Worm (Caenorhabditis elegans) whole organism, L1 larva: ENCODE results near the gene nrsn-1.

Experiments
- C16A3.4 ChIP-seq: fragments of 150-350 bp; optimal IDR thresholded peaks from 2 replicates; lab custom pipeline; 2014; ENCODE audit warnings: missing biosample characterization, missing genetic modification characterization
- C34B4.2 ChIP-seq: sonication (generic microtip); optimal IDR thresholded peaks from 2 replicates; lab custom pipeline; 2017; ENCODE audit warnings: mild to moderate bottlenecking, missing genetic modification characterization, missing compliant biosample characterization
- F16B12.6 ChIP-seq: fragments of 150-350 bp; optimal IDR thresholded peaks from 2 replicates; lab custom pipeline; 2014; ENCODE audit warnings: missing biosample characterization, missing genetic modification characterization
- aha-1 ChIP-seq: fragments of 150-350 bp; optimal IDR thresholded peaks from 2 replicates; lab custom pipeline; 2014; ENCODE audit warnings: missing biosample characterization, missing genetic modification characterization
- alr-1 ChIP-seq: fragments of 200-800 bp; sonication (Bioruptor generic); optimal IDR thresholded peaks from 2 replicates; lab custom pipeline; 2018; ENCODE audit warnings: borderline replicate concordance, mild to moderate bottlenecking, missing genetic modification characterization, missing compliant biosample characterization
- aly-2 ChIP-seq: fragments of 150-350 bp; optimal IDR thresholded peaks from 2 replicates; lab custom pipeline; 2014; ENCODE audit warnings: missing biosample characterization, missing genetic modification characterization
- ama-1 ChIP-seq: fragments of 150-350 bp; optimal IDR thresholded peaks from 2 replicates; lab custom pipeline; 2014
- ceh-8 ChIP-seq: fragments of 200-800 bp; sonication (Bioruptor generic); optimal IDR thresholded peaks from 2 replicates; lab custom pipeline; 2018; ENCODE audit warnings: mild to moderate bottlenecking, missing genetic modification characterization, moderate library complexity, missing compliant biosample characterization
- ceh-82 ChIP-seq, 3 experiments: fragments of 150-350 bp in 1 of 3; sonication (generic microtip) in 2 of 3; optimal IDR thresholded peaks; 2 replicates each; lab custom pipeline; 2014 to 2017; ENCODE audit warnings: missing biosample characterization in 3 of 3, missing genetic modification characterization in 3 of 3
- ces-1 ChIP-seq: fragments of 150-350 bp; optimal IDR thresholded peaks from 2 replicates; lab custom pipeline; 2014; ENCODE audit warnings: missing biosample characterization, missing genetic modification reagents, missing genetic modification characterization
- dsc-1 ChIP-seq: sonication (generic microtip); optimal IDR thresholded peaks from 2 replicates; lab custom pipeline; 2016; ENCODE audit warnings: mild to moderate bottlenecking, missing genetic modification characterization, missing compliant biosample characterization
- efl-1 ChIP-seq, 4 experiments: fragments of 150-350 bp; optimal IDR thresholded peaks in 3 of 4; peaks in 1 of 4; 1 replicate in 1 of 4; 2 replicates in 3 of 4; lab custom pipeline; 2014; ENCODE audit warnings: missing biosample characterization in 2 of 4, missing genetic modification characterization in 2 of 4, missing genetic modification reagents in 2 of 4
- efl-3 ChIP-seq: fragments of 200-800 bp; sonication (Bioruptor generic); optimal IDR thresholded peaks from 2 replicates; lab custom pipeline; 2018; ENCODE audit warnings: mild to moderate bottlenecking, missing genetic modification characterization, missing compliant biosample characterization
- elt-2 ChIP-seq: sonication (generic microtip); optimal IDR thresholded peaks from 2 replicates; lab custom pipeline; 2016; ENCODE audit warnings: missing genetic modification characterization, mild to moderate bottlenecking, inconsistent platforms, missing compliant biosample characterization, missing genetic modification reagents
- ets-5 ChIP-seq: fragments of 200-800 bp; sonication (Bioruptor generic); IDR thresholded peaks from 2 replicates; pipeline ENCODE4 v1.3.6; 2022; ENCODE audit warnings: missing genetic modification characterization, missing compliant biosample characterization
- fkh-4 ChIP-seq: sonication (generic microtip); optimal IDR thresholded peaks from 2 replicates; lab custom pipeline; 2016; ENCODE audit warnings: missing compliant biosample characterization, missing genetic modification characterization, borderline replicate concordance
- fkh-8 ChIP-seq: sonication (generic microtip); optimal IDR thresholded peaks from 2 replicates; lab custom pipeline; 2016; ENCODE audit warnings: mild to moderate bottlenecking, missing genetic modification characterization, missing compliant biosample characterization
- hlh-4 ChIP-seq: sonication (generic microtip); optimal IDR thresholded peaks from 2 replicates; lab custom pipeline; 2016; ENCODE audit warnings: mild to moderate bottlenecking, missing genetic modification characterization, missing compliant biosample characterization
- hpl-2 ChIP-seq: fragments of 150-350 bp; optimal IDR thresholded peaks from 2 replicates; lab custom pipeline; 2014; ENCODE audit warnings: missing biosample characterization, missing genetic modification reagents, missing genetic modification characterization
- irx-1 ChIP-seq: sonication (generic microtip); optimal IDR thresholded peaks from 2 replicates; lab custom pipeline; 2016; ENCODE audit warnings: missing genetic modification characterization, missing compliant biosample characterization
- jun-1 ChIP-seq: fragments of 150-350 bp; optimal IDR thresholded peaks from 2 replicates; lab custom pipeline; 2014; ENCODE audit warnings: missing biosample characterization, missing genetic modification reagents, missing genetic modification characterization
- lin-13 ChIP-seq: fragments of 150-350 bp; optimal IDR thresholded peaks from 2 replicates; lab custom pipeline; 2014; ENCODE audit warnings: missing biosample characterization, missing genetic modification reagents, missing genetic modification characterization
- lin-35 ChIP-seq, 2 experiments: fragments of 150-350 bp; optimal IDR thresholded peaks; 2 replicates each; lab custom pipeline; 2014; ENCODE audit warnings: missing biosample characterization in 2 of 2, missing genetic modification characterization in 2 of 2, missing genetic modification reagents in 2 of 2
- lir-3 ChIP-seq: sonication (generic microtip); optimal IDR thresholded peaks from 2 replicates; lab custom pipeline; 2016; ENCODE audit warnings: mild to moderate bottlenecking, missing genetic modification characterization, moderate library complexity, missing compliant biosample characterization; ENCODE audit not compliant: poor library complexity
- lsy-2 ChIP-seq, 2 experiments: fragments of 150-350 bp; optimal IDR thresholded peaks; 2 replicates each; lab custom pipeline; 2014; ENCODE audit warnings: missing biosample characterization in 2 of 2, missing genetic modification characterization in 2 of 2
- mab-9 ChIP-seq: fragments of 200-800 bp; sonication (Bioruptor generic); IDR thresholded peaks from 2 replicates; pipeline ENCODE4 v1.3.6; 2022; ENCODE audit warnings: missing genetic modification reagents, missing genetic modification characterization, missing compliant biosample characterization
- mef-2 ChIP-seq: fragments of 150-350 bp; optimal IDR thresholded peaks from 2 replicates; lab custom pipeline; 2014; ENCODE audit warnings: missing biosample characterization, missing genetic modification characterization
- nhr-19 ChIP-seq: fragments of 200-800 bp; sonication (Bioruptor generic); conservative IDR thresholded peaks from 2 replicates; pipeline ENCODE4 v1.3.6; 2022; ENCODE audit warnings: missing genetic modification characterization, missing compliant biosample characterization
- nhr-28 ChIP-seq: fragments of 150-350 bp; optimal IDR thresholded peaks from 2 replicates; lab custom pipeline; 2014; ENCODE audit warnings: missing biosample characterization, missing genetic modification characterization
- nhr-47 ChIP-seq: sonication (generic microtip); optimal IDR thresholded peaks from 2 replicates; lab custom pipeline; 2016; ENCODE audit warnings: mild to moderate bottlenecking, missing genetic modification characterization, moderate library complexity, missing compliant biosample characterization
- nhr-71 ChIP-seq: sonication (generic microtip); optimal IDR thresholded peaks from 2 replicates; lab custom pipeline; 2016; ENCODE audit warnings: mild to moderate bottlenecking, missing genetic modification characterization, moderate library complexity, missing compliant biosample characterization
- nhr-76 ChIP-seq: sonication (generic microtip); optimal IDR thresholded peaks from 2 replicates; lab custom pipeline; 2017; ENCODE audit warnings: missing biosample characterization, missing genetic modification characterization
- nhr-77 ChIP-seq: fragments of 150-350 bp; optimal IDR thresholded peaks from 2 replicates; lab custom pipeline; 2014; ENCODE audit warnings: missing biosample characterization, missing genetic modification characterization
- nhr-84 ChIP-seq: sonication (generic microtip); optimal IDR thresholded peaks from 2 replicates; lab custom pipeline; 2017; ENCODE audit warnings: missing biosample characterization, missing genetic modification characterization
- nhr-85 ChIP-seq: sonication (generic microtip); peaks from one replicate; lab custom pipeline; 2016; ENCODE audit warnings: missing genetic modification characterization, inconsistent platforms, missing compliant biosample characterization
- nhr-90 ChIP-seq: sonication (generic microtip); optimal IDR thresholded peaks from 2 replicates; lab custom pipeline; 2016; ENCODE audit warnings: mild to moderate bottlenecking, missing genetic modification characterization, missing compliant biosample characterization; ENCODE audit not compliant: poor library complexity
- pqm-1 ChIP-seq: sonication (generic microtip); optimal IDR thresholded peaks from 3 replicates; lab custom pipeline; 2017; ENCODE audit warnings: missing biosample characterization, missing genetic modification characterization
- rnt-1 ChIP-seq: sonication (generic microtip); optimal IDR thresholded peaks from 2 replicates; lab custom pipeline; 2016; ENCODE audit warnings: mild to moderate bottlenecking, missing genetic modification characterization, moderate library complexity, missing compliant biosample characterization
- snpc-4 ChIP-seq: fragments of 150-350 bp; optimal IDR thresholded peaks from 2 replicates; lab custom pipeline; 2014; ENCODE audit warnings: missing biosample characterization, missing genetic modification characterization
- snu-23 ChIP-seq: sonication (generic microtip); optimal IDR thresholded peaks from 2 replicates; lab custom pipeline; 2016; ENCODE audit warnings: missing genetic modification characterization, missing compliant biosample characterization
- sox-4 ChIP-seq: sonication (generic microtip); optimal IDR thresholded peaks from 2 replicates; lab custom pipeline; 2016; ENCODE audit warnings: missing genetic modification characterization, missing compliant biosample characterization
- sup-37 ChIP-seq: fragments of 200-800 bp; sonication (Bioruptor generic); optimal IDR thresholded peaks from 2 replicates; lab custom pipeline; 2018; ENCODE audit warnings: mild to moderate bottlenecking, missing genetic modification characterization, missing compliant biosample characterization
- tlp-1 ChIP-seq: fragments of 150-350 bp; optimal IDR thresholded peaks from 2 replicates; lab custom pipeline; 2014; ENCODE audit warnings: missing biosample characterization, missing genetic modification characterization
- unc-30 ChIP-seq: sonication (generic microtip); optimal IDR thresholded peaks from 2 replicates; lab custom pipeline; 2017; ENCODE audit warnings: missing biosample characterization, missing genetic modification characterization
- unc-98 ChIP-seq: fragments of 200-800 bp; sonication (Bioruptor generic); IDR thresholded peaks from 2 replicates; pipeline ENCODE4 v1.3.6; 2022; ENCODE audit warnings: missing genetic modification characterization, missing compliant biosample characterization
- vab-15 ChIP-seq: sonication (generic microtip); optimal IDR thresholded peaks from 2 replicates; lab custom pipeline; 2017; ENCODE audit warnings: missing genotype, mild to moderate bottlenecking, missing genetic modification characterization, missing compliant biosample characterization
- xbp-1 ChIP-seq: sonication (generic microtip); optimal IDR thresholded peaks from 2 replicates; lab custom pipeline; 2016; ENCODE audit warnings: missing genetic modification characterization, missing compliant biosample characterization
- zag-1 ChIP-seq: fragments of 150-350 bp; optimal IDR thresholded peaks from 2 replicates; lab custom pipeline; 2014; ENCODE audit warnings: missing biosample characterization, missing genetic modification characterization
- zip-4 ChIP-seq: fragments of 200-800 bp; sonication (Bioruptor generic); optimal IDR thresholded peaks from 2 replicates; lab custom pipeline; 2018; ENCODE audit warnings: mild to moderate bottlenecking, missing genetic modification characterization, moderate library complexity, missing compliant biosample characterization

Gene nrsn-1

ce11 chrV:3724772-3725171 is 9.0 kb upstream of the nrsn-1 start, which contains the start of gene str-30:
Gene str-30, plus strand, starts transcription at chrV:3725072.
- TF ChIP-seq F16B12.6 (tag; lab: Kevin White, UChicago), result no peak

- TF ChIP-seq sox-4 (tag; lab: Kevin White, UChicago) (peak; percentile 25), vab-15 (tag; lab: Kevin White, UChicago) (no peak), snu-23 (GFP tag; lab: Kevin White, UChicago) (no peak), fkh-8 (tag; lab: Kevin White, UChicago) (peak; percentile 64), nhr-85 (peak; percentile 17), nhr-47 (tag; lab: Kevin White, UChicago) (peak; percentile 51), dsc-1 (peak; percentile 66), nhr-71 (tag; lab: Kevin White, UChicago) (peak; percentile 29)
These were observed 2.7 kb upstream of the nrsn-1 start for ce11 chrV:3718507-3718906.

- TF ChIP-seq nhr-76 (no peak), jun-1 (no peak), hpl-2 (no peak), dsc-1 (peak; percentile 43), elt-2 (tag; lab: Kevin White, UChicago) (no peak), rnt-1 (tag; lab: Kevin White, UChicago) (no peak), ceh-8 (GFP tag; lab: Kevin White, UChicago) (peak; percentile 38), zip-4 (GFP tag; lab: Kevin White, UChicago) (no peak), xbp-1 (peak; percentile 40), fkh-4 (tag; lab: Kevin White, UChicago) (no peak), nhr-28 (no peak), ceh-82 (tag; optimal IDR thresholded peaks at IDR 0.05; lab: Kevin White, UChicago) (peak in 2 of 3 experiments; percentile 36 to 65), mab-9 (GFP tag; lab: Robert Waterston, UW) (0 out of 2 replicates have a peak, but pooled peaks have one; percentile 9), ama-1 (lab: Kevin White, UChicago) (peak; percentile 7), nhr-71 (tag; lab: Kevin White, UChicago) (peak; percentile 67), pqm-1 (no peak), alr-1 (no peak), nhr-90 (tag; lab: Kevin White, UChicago) (no peak), nhr-85 (no peak), ces-1 (no peak), fkh-8 (tag; lab: Kevin White, UChicago) (peak; percentile 88), unc-30 (tag; lab: Kevin White, UChicago) (no peak), ets-5 (GFP tag; lab: Robert Waterston, UW) (no peak), efl-1 (optimal IDR thresholded peaks at IDR 0.05; lab: Kevin White, UChicago) (peak; percentile 26 to 37), efl-1 (GFP tag; optimal IDR thresholded peaks at IDR 0.05 in 1 of 2; lab: Kevin White, UChicago) (no peak), snpc-4 (peak; percentile 12), nhr-84 (no peak), sup-37 (GFP tag; lab: Kevin White, UChicago) (no peak), aly-2 (tag; lab: Kevin White, UChicago) (no peak), lin-13 (GFP tag; lab: Kevin White, UChicago) (peak; percentile 31), unc-98 (GFP tag; lab: Robert Waterston, UW) (no peak), nhr-19 (GFP tag; lab: Robert Waterston, UW) (peak; percentile 26), nhr-77 (tag; lab: Kevin White, UChicago) (no peak), lin-35 (GFP tag; optimal IDR thresholded peaks at IDR 0.05; lab: Kevin White, UChicago) (peak in 1 of 2 experiments; percentile 39), lir-3 (no peak), nhr-47 (tag; lab: Kevin White, UChicago) (peak; percentile 64), hlh-4 (tag; lab: Kevin White, UChicago) (no peak), aha-1 (tag; lab: Kevin White, UChicago) (no peak), irx-1 (no peak), zag-1 (tag; lab: Kevin White, UChicago) (no peak), efl-3 (GFP tag; lab: Kevin White, UChicago) (no peak), C34B4.2 (tag; lab: Kevin White, UChicago) (no peak), tlp-1 (tag; lab: Kevin White, UChicago) (no peak), lsy-2 (tag; optimal IDR thresholded peaks at IDR 0.05; lab: Kevin White, UChicago) (peak; percentile 19 to 58), mef-2 (tag; lab: Kevin White, UChicago) (no peak), C16A3.4 (tag; lab: Kevin White, UChicago) (no peak)
These were observed 2.0 kb upstream of the nrsn-1 start for ce11 chrV:3717751-3718150.
